Fruit fly (Drosophila melanogaster) whole organism, embryonic: ENCODE measurements around the gene alphaCOP.

Experiments
- ATbp ChIP-seq: fragments of 200-800 bp; sonication (Bioruptor generic); optimal IDR thresholded peaks from 2 replicates; lab custom pipeline; 2017; ENCODE audit warnings: missing biosample characterization, mild to moderate bottlenecking, missing genetic modification characterization, missing genetic modification reagents
- Adf1 ChIP-seq: fragments of 200-800 bp; sonication (Bioruptor generic); IDR thresholded peaks from 2 replicates; pipeline ENCODE4 v1.3.6; 2022; ENCODE audit warnings: missing biosample characterization, missing genetic modification characterization
- Blimp-1 ChIP-seq: fragments of 200-800 bp; sonication (Bioruptor generic); optimal IDR thresholded peaks from 3 replicates; lab custom pipeline; 2018; ENCODE audit warnings: missing biosample characterization, missing genetic modification characterization, mild to moderate bottlenecking, moderate library complexity, missing genetic modification reagents
- Bteb2 ChIP-seq: fragments of 200-800 bp; sonication (Bioruptor generic); optimal IDR thresholded peaks from 2 replicates; lab custom pipeline; 2016; ENCODE audit warnings: missing biosample characterization, missing genetic modification characterization
- CG11695 ChIP-seq: fragments of 200-800 bp; sonication (Bioruptor generic); IDR thresholded peaks from 3 replicates; pipeline ENCODE4 v1.3.6; 2022; ENCODE audit warnings: missing biosample characterization, missing genetic modification characterization
- CG12219 ChIP-seq: fragments of 200-800 bp; sonication (Bioruptor generic); optimal IDR thresholded peaks from 3 replicates; lab custom pipeline; 2018; ENCODE audit warnings: missing biosample characterization, mild to moderate bottlenecking, missing genetic modification characterization
- CG12236 ChIP-seq: fragments of 200-800 bp; sonication (Bioruptor generic); optimal IDR thresholded peaks from 2 replicates; lab custom pipeline; 2016; ENCODE audit warnings: missing biosample characterization, missing genetic modification characterization
- CG13894 ChIP-seq: fragments of 200-800 bp; sonication (Bioruptor generic); optimal IDR thresholded peaks from 3 replicates; lab custom pipeline; 2018; ENCODE audit warnings: missing biosample characterization, mild to moderate bottlenecking, missing genetic modification characterization, moderate library complexity
- CG15073 ChIP-seq: fragments of 200-800 bp; sonication (Bioruptor generic); optimal IDR thresholded peaks from 2 replicates; lab custom pipeline; 2016; ENCODE audit warnings: missing biosample characterization, missing genetic modification characterization
- CG15479 ChIP-seq: fragments of 200-800 bp; sonication (Bioruptor generic); optimal IDR thresholded peaks from 3 replicates; lab custom pipeline; 2019; ENCODE audit warnings: missing biosample characterization, mild to moderate bottlenecking, missing genetic modification characterization, moderate library complexity
- CG17186 ChIP-seq: fragments of 200-800 bp; sonication (Bioruptor generic); optimal IDR thresholded peaks from 3 replicates; lab custom pipeline; 2017; ENCODE audit warnings: missing biosample characterization, missing genetic modification reagents, missing genetic modification characterization
- CG17568 ChIP-seq: fragments of 200-800 bp; sonication (Bioruptor generic); optimal IDR thresholded peaks from 2 replicates; lab custom pipeline; 2018; ENCODE audit warnings: missing biosample characterization, mild to moderate bottlenecking, missing genetic modification characterization, moderate library complexity
- CG2678 ChIP-seq: fragments of 200-800 bp; sonication (Bioruptor generic); optimal IDR thresholded peaks from 3 replicates; lab custom pipeline; 2019; ENCODE audit warnings: missing biosample characterization, mild to moderate bottlenecking, missing genetic modification characterization, moderate library complexity
- CG3995 ChIP-seq: fragments of 200-800 bp; sonication (Bioruptor generic); optimal IDR thresholded peaks from 3 replicates; lab custom pipeline; 2016; ENCODE audit warnings: missing biosample characterization, missing genetic modification characterization
- CG4328 ChIP-seq: fragments of 200-800 bp; sonication (Bioruptor generic); optimal IDR thresholded peaks from 3 replicates; lab custom pipeline; 2017; ENCODE audit warnings: missing biosample characterization, missing genetic modification reagents, missing genetic modification characterization
- CG6254 ChIP-seq: fragments of 200-800 bp; sonication (Bioruptor generic); optimal IDR thresholded peaks from 3 replicates; lab custom pipeline; 2017; ENCODE audit warnings: mild to moderate bottlenecking, missing biosample characterization, missing genetic modification reagents, missing genetic modification characterization
- CG8089 ChIP-seq: fragments of 200-800 bp; sonication (Bioruptor generic); optimal IDR thresholded peaks from 3 replicates; lab custom pipeline; 2016; ENCODE audit warnings: missing biosample characterization, missing genetic modification characterization
- CkIIα-i1 ChIP-seq: fragments of 200-800 bp; sonication (Bioruptor generic); IDR thresholded peaks from 2 replicates; pipeline ENCODE4 v1.3.6; 2022; ENCODE audit warnings: missing biosample characterization, missing genetic modification characterization
- Dad ChIP-seq: fragments of 200-800 bp; sonication (Bioruptor generic); optimal IDR thresholded peaks from 3 replicates; lab custom pipeline; 2016; ENCODE audit warnings: missing biosample characterization, missing genetic modification characterization
- Deaf1 ChIP-seq: fragments of 200-800 bp; optimal IDR thresholded peaks from 3 replicates; lab custom pipeline; 2019; ENCODE audit warnings: missing biosample characterization, mild to moderate bottlenecking, missing genetic modification characterization, moderate library complexity
- Dp ChIP-seq: fragments of 200-800 bp; sonication (Bioruptor generic); optimal IDR thresholded peaks from 2 replicates; lab custom pipeline; 2018; ENCODE audit warnings: missing biosample characterization, mild to moderate bottlenecking, missing genetic modification characterization, moderate library complexity
- Drgx ChIP-seq: fragments of 200-800 bp; sonication (Bioruptor generic); IDR thresholded peaks from 2 replicates; pipeline ENCODE4 v1.3.6; 2022; ENCODE audit warnings: missing biosample characterization, missing genetic modification characterization
- Ets97D ChIP-seq: fragments of 200-800 bp; sonication (Bioruptor generic); optimal IDR thresholded peaks from 3 replicates; lab custom pipeline; 2016; ENCODE audit warnings: missing biosample characterization, missing genetic modification characterization
- HLH4C ChIP-seq: fragments of 200-800 bp; sonication (Bioruptor generic); IDR thresholded peaks from 3 replicates; pipeline ENCODE4 v1.3.6; 2022; ENCODE audit warnings: missing biosample characterization, missing genetic modification characterization; ENCODE audit not compliant: partially characterized antibody
- Ptx1 ChIP-seq: fragments of 200-800 bp; sonication (Bioruptor generic); IDR thresholded peaks from 2 replicates; pipeline ENCODE4 v1.3.6; 2022; ENCODE audit warnings: missing biosample characterization, missing genetic modification characterization
- Xbp1 ChIP-seq: fragments of 200-800 bp; sonication (Bioruptor generic); optimal IDR thresholded peaks from 3 replicates; lab custom pipeline; 2016; ENCODE audit warnings: missing biosample characterization, mild to moderate bottlenecking, missing genetic modification characterization
- bsh ChIP-seq, 2 experiments: fragments of 200-800 bp; sonication (Bioruptor generic); optimal IDR thresholded peaks; 2 replicates each; lab custom pipeline; 2017 to 2018; ENCODE audit warnings: mild to moderate bottlenecking in 2 of 2, missing biosample characterization in 2 of 2, missing genetic modification characterization in 2 of 2, moderate library complexity in 1 of 2
- cato ChIP-seq: fragments of 200-800 bp; sonication (Bioruptor generic); optimal IDR thresholded peaks from 2 replicates; lab custom pipeline; 2016; ENCODE audit warnings: missing biosample characterization, missing genetic modification characterization, borderline replicate concordance
- chif ChIP-seq, 2 experiments: fragments of 200-800 bp; sonication (Bioruptor generic); optimal IDR thresholded peaks; 3 replicates each; lab custom pipeline; 2016; ENCODE audit warnings: missing biosample characterization in 2 of 2, missing genetic modification characterization in 2 of 2
- ci ChIP-seq: fragments of 200-800 bp; sonication (Bioruptor generic); IDR thresholded peaks from 3 replicates; pipeline ENCODE4 v1.3.6; 2022; ENCODE audit warnings: missing biosample characterization, missing genetic modification characterization
- ewg ChIP-seq: fragments of 200-800 bp; sonication (Bioruptor generic); optimal IDR thresholded peaks from 3 replicates; lab custom pipeline; 2017; ENCODE audit warnings: mild to moderate bottlenecking, missing biosample characterization, missing genetic modification reagents, missing genetic modification characterization
- ftz-f1 ChIP-seq: fragments of 200-800 bp; sonication (Bioruptor generic); optimal IDR thresholded peaks from 2 replicates; lab custom pipeline; 2016; ENCODE audit warnings: missing biosample characterization, missing genetic modification characterization
- gro ChIP-seq: fragments of 200-800 bp; sonication (Bioruptor generic); optimal IDR thresholded peaks from 2 replicates; lab custom pipeline; 2016; ENCODE audit warnings: missing biosample characterization, missing genetic modification characterization
- hth ChIP-seq: fragments of >200 bp; optimal IDR thresholded peaks from 2 replicates; lab custom pipeline; 2017; ENCODE audit warnings: inconsistent platforms
- ken ChIP-seq: fragments of 200-800 bp; sonication (Bioruptor generic); IDR thresholded peaks from 3 replicates; pipeline ENCODE4 v1.3.6; 2022; ENCODE audit warnings: missing biosample characterization, missing genetic modification characterization
- knrl ChIP-seq: fragments of 200-800 bp; sonication (Bioruptor generic); IDR thresholded peaks from 3 replicates; pipeline ENCODE4 v1.3.6; 2022; ENCODE audit warnings: missing biosample characterization, missing genetic modification characterization; ENCODE audit not compliant: partially characterized antibody
- lab ChIP-seq: fragments of 200-800 bp; sonication (Bioruptor generic); optimal IDR thresholded peaks from 3 replicates; lab custom pipeline; 2017; ENCODE audit warnings: missing biosample characterization, missing genetic modification characterization, mild to moderate bottlenecking, moderate library complexity, missing genetic modification reagents
- mam ChIP-seq: fragments of 200-800 bp; sonication (Bioruptor generic); optimal IDR thresholded peaks from 3 replicates; lab custom pipeline; 2016; ENCODE audit warnings: missing biosample characterization, missing genetic modification characterization
- onecut ChIP-seq: fragments of 200-800 bp; sonication (Bioruptor generic); IDR thresholded peaks from 2 replicates; pipeline ENCODE4 v1.3.6; 2022; ENCODE audit warnings: missing biosample characterization, missing genetic modification characterization
- p53 ChIP-seq: fragments of 200-800 bp; sonication (Bioruptor generic); optimal IDR thresholded peaks from 2 replicates; lab custom pipeline; 2016; ENCODE audit warnings: missing biosample characterization, missing genetic modification characterization
- pros ChIP-seq: fragments of 200-800 bp; sonication (Bioruptor generic); optimal IDR thresholded peaks from 3 replicates; lab custom pipeline; 2019; ENCODE audit warnings: missing biosample characterization, mild to moderate bottlenecking, missing genetic modification characterization, moderate library complexity
- ranshi ChIP-seq: fragments of 200-800 bp; sonication (Bioruptor generic); IDR thresholded peaks from 2 replicates; pipeline ENCODE4 v1.3.6; 2022; ENCODE audit warnings: missing biosample characterization, missing genetic modification characterization
- salm ChIP-seq: fragments of 200-800 bp; sonication (Bioruptor generic); optimal IDR thresholded peaks from 2 replicates; lab custom pipeline; 2018; ENCODE audit warnings: missing biosample characterization, mild to moderate bottlenecking, missing genetic modification characterization
- scrt ChIP-seq: fragments of 200-800 bp; sonication (Bioruptor generic); optimal IDR thresholded peaks from 2 replicates; lab custom pipeline; 2018; ENCODE audit warnings: missing biosample characterization, mild to moderate bottlenecking, missing genetic modification characterization, moderate library complexity
- sim ChIP-seq: fragments of 200-800 bp; sonication (Bioruptor generic); IDR thresholded peaks from 2 replicates; pipeline ENCODE4 v1.3.6; 2022; ENCODE audit warnings: missing biosample characterization, missing genetic modification characterization
- sima ChIP-seq: fragments of 200-800 bp; sonication (Bioruptor generic); optimal IDR thresholded peaks from 2 replicates; lab custom pipeline; 2016; ENCODE audit warnings: missing biosample characterization, missing genetic modification characterization
- sna ChIP-seq: fragments of 200-800 bp; sonication (Bioruptor generic); IDR thresholded peaks from 2 replicates; pipeline ENCODE4 v1.3.6; 2022; ENCODE audit warnings: missing biosample characterization, missing genetic modification characterization; ENCODE audit not compliant: partially characterized antibody
- tll ChIP-seq, 2 experiments: fragments of 200-800 bp in 1 of 2; fragments of >200 bp in 1 of 2; sonication (Bioruptor generic) in 1 of 2; optimal IDR thresholded peaks; 2 replicates each; lab custom pipeline; 2017 to 2019; ENCODE audit warnings: missing biosample characterization in 2 of 2, missing genetic modification characterization in 2 of 2, mild to moderate bottlenecking in 1 of 2, moderate library complexity in 1 of 2
- vvl ChIP-seq: fragments of 200-800 bp; sonication (Bioruptor generic); IDR thresholded peaks from 2 replicates; pipeline ENCODE4 v1.3.6; 2022; ENCODE audit warnings: missing biosample characterization, missing genetic modification characterization
- zen ChIP-seq: fragments of 200-800 bp; sonication (Bioruptor generic); optimal IDR thresholded peaks from 3 replicates; lab custom pipeline; 2018; ENCODE audit warnings: missing biosample characterization, mild to moderate bottlenecking, missing genetic modification characterization, moderate library complexity

The alphaCOP gene

DNA sequence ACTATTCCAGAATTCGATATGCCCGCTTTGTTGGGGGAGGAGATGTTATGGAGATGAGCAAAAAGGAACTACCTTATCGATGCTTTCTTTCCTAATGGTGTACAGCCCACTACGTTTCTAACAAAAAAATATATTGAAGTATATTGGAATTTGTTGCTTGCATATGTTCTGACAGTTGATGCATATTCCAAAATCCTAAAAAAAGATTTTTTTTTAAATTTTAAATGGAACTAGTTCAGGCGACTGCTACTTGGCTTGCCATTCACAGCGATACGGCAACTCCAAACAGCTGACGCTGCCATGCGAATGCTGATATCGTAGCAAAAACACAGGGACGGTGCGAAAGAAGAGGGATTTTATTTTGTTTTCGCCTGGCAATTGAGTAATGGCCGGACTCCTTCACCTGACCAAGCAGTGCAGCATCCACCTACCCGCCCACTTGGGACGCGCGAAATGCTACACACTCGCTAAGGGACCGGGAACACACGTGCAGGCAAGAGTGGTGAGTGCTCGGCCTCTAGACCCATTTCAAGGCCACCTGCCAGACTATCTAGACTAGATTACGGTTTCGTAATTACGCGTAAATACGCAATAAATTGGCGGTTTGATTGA lies 26.8 kb downstream of the alphaCOP start, which contains the start of the genes CG13926, ABCB7 and CG33230 (continued):
- TF ChIP-seq onecut (GFP tag; lab: Robert Waterston, UW), result no peak
- 0 out of 2 replicates have a peak, but pooled peaks have one; percentile 12 for TF ChIP-seq Drgx (GFP tag; lab: Robert Waterston, UW)
- peak; percentile 31 for TF ChIP-seq lab
- 0 out of 3 replicates have a peak, but pooled peaks have one; percentile 34 for TF ChIP-seq HLH4C
- no peak for TF ChIP-seq CG11695 (GFP tag; lab: Robert Waterston, UW)
- TF ChIP-seq CG13894 (tag; lab: Kevin White, UChicago), result no peak
- TF ChIP-seq CG17568 (GFP tag; lab: Kevin White, UChicago), result no peak
- no peak for TF ChIP-seq ATbp
- TF ChIP-seq CG2678 (tag; lab: Kevin White, UChicago), result no peak
- TF ChIP-seq Ptx1, result no peak; the same call in 1 of the 2 replicates
- TF ChIP-seq Dp (GFP tag; lab: Kevin White, UChicago), result peak; percentile 14
- TF ChIP-seq sna (GFP tag; lab: Robert Waterston, UW), result no peak
- peak; percentile 7 for TF ChIP-seq Xbp1 (GFP tag; lab: Kevin White, UChicago)
- no peak for TF ChIP-seq bsh (GFP tag; optimal IDR thresholded peaks at IDR 0.05; lab: Kevin White, UChicago)
- TF ChIP-seq Bteb2 (GFP tag; lab: Kevin White, UChicago), result no peak
- no peak for TF ChIP-seq CG15479 (GFP tag; lab: Kevin White, UChicago)
- no peak for TF ChIP-seq gro
- TF ChIP-seq ewg (GFP tag; lab: Kevin White, UChicago), result no peak
- no peak for TF ChIP-seq sima (GFP tag; lab: Kevin White, UChicago)
- no peak for TF ChIP-seq CG6254 (GFP tag; lab: Kevin White, UChicago)
- TF ChIP-seq Ets97D (GFP tag; lab: Kevin White, UChicago), result peak; percentile 1
- TF ChIP-seq sim (GFP tag; lab: Robert Waterston, UW), result no peak
- no peak for TF ChIP-seq hth (lab: Kevin White, UChicago)
- no peak for TF ChIP-seq CkIIα-i1 (GFP tag; lab: Robert Waterston, UW)
- no peak for TF ChIP-seq scrt (GFP tag; lab: Kevin White, UChicago)
- peak; percentile 24 for TF ChIP-seq CG3995 (GFP tag; lab: Kevin White, UChicago)
- TF ChIP-seq pros (GFP tag; lab: Kevin White, UChicago), result no peak
- peak; percentile 71 for TF ChIP-seq knrl (GFP tag; lab: Robert Waterston, UW)
- no peak for TF ChIP-seq CG12219 (GFP tag; lab: Kevin White, UChicago)
- no peak for TF ChIP-seq CG17186 (GFP tag; lab: Kevin White, UChicago)
- no peak for TF ChIP-seq Blimp-1 (GFP tag; lab: Kevin White, UChicago)
- no peak for TF ChIP-seq CG15073 (GFP tag; lab: Kevin White, UChicago)
- no peak for TF ChIP-seq CG8089 (GFP tag; lab: Kevin White, UChicago)
- peak; percentile 98 for TF ChIP-seq ftz-f1 (GFP tag; lab: Kevin White, UChicago)
- TF ChIP-seq mam (GFP tag; lab: Kevin White, UChicago), result peak; percentile 57
- TF ChIP-seq chif (GFP tag; optimal IDR thresholded peaks at IDR 0.05; lab: Kevin White, UChicago), result no peak
- no peak for TF ChIP-seq Dad (GFP tag; lab: Kevin White, UChicago)
- no peak for TF ChIP-seq Deaf1
- TF ChIP-seq Adf1 (GFP tag; lab: Robert Waterston, UW), result peak; percentile 20; the same call in 1 of the 2 replicates
- no peak for TF ChIP-seq ken (GFP tag; lab: Robert Waterston, UW)
- TF ChIP-seq CG4328, result no peak
- no peak for TF ChIP-seq tll (GFP tag; optimal IDR thresholded peaks at IDR 0.05; lab: Kevin White, UChicago)
- TF ChIP-seq vvl (GFP tag; lab: Robert Waterston, UW), result peak; percentile 32; the same call in 1 of the 2 replicates
- TF ChIP-seq salm (tag; lab: Kevin White, UChicago), result no peak
- peak; percentile 15 for TF ChIP-seq zen
- TF ChIP-seq CG12236 (GFP tag; lab: Kevin White, UChicago), result no peak
- no peak for TF ChIP-seq p53 (GFP tag; lab: Kevin White, UChicago)
- TF ChIP-seq ranshi, result no peak
- no peak for TF ChIP-seq cato (GFP tag; lab: Kevin White, UChicago)
- TF ChIP-seq ci (GFP tag; lab: Robert Waterston, UW), result no peak; the same call in 2 of the 3 replicates
